Fruit fly (Drosophila melanogaster): Measurements from ENCODE around the gene CG17283.

Gene CG17283

DNA sequence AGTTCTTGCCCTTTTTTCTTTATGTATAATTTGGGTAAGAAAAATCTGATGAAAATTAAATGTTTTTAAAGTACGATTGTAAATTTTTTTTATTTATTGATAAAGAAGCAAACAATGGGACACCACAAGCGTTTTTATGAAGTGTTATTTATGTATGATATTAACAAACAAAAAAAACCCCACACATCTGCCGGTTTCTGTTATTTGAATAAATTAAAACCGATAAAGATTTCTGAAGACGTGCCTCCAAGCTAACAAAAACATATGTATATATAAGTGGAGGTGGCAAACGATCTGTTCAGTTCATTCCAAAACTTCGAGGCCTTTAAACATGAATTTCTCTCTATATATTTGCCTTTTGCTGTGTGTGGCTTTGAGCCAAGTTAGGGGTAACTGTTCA lies 5.9 kb downstream of the CG17283 start, which contains the start of gene CG42822:
TSS of gene CG42822 (plus strand) at position 301 of the 400 bp plus-strand sequence.
- TF ChIP-seq dmrt93B (GFP tag; optimal IDR thresholded peaks at IDR 0.05), result no peak
- TF ChIP-seq N (GFP tag; optimal IDR thresholded peaks at IDR 0.05), result no peak
- TF ChIP-seq Vsx2 (GFP tag; optimal IDR thresholded peaks at IDR 0.05; ENCODE audit: partially characterized antibody), result no peak
- TF ChIP-seq fru (GFP tag; optimal IDR thresholded peaks at IDR 0.05), result no peak
- no peak for TF ChIP-seq psq (GFP tag; optimal IDR thresholded peaks at IDR 0.05)
- no peak for TF ChIP-seq Dif (GFP tag; optimal IDR thresholded peaks at IDR 0.05; ENCODE audit: partially characterized antibody)
- no peak for TF ChIP-seq tai (GFP tag; optimal IDR thresholded peaks at IDR 0.05)
- no peak for TF ChIP-seq lola (GFP tag; optimal IDR thresholded peaks at IDR 0.05)
- TF ChIP-seq Sp1 (GFP tag; optimal IDR thresholded peaks at IDR 0.05), result no peak
- no peak for TF ChIP-seq Dfd (GFP tag; optimal IDR thresholded peaks at IDR 0.05)
- no peak for TF ChIP-seq sage (GFP tag; optimal IDR thresholded peaks at IDR 0.05)
- TF ChIP-seq CrebA (GFP tag; optimal IDR thresholded peaks at IDR 0.05; ENCODE audit: borderline replicate concordance), result no peak
- no peak for TF ChIP-seq Hnf4 (GFP tag; optimal IDR thresholded peaks at IDR 0.05)
- no peak for TF ChIP-seq ey (GFP tag; optimal IDR thresholded peaks at IDR 0.05)

DNA sequence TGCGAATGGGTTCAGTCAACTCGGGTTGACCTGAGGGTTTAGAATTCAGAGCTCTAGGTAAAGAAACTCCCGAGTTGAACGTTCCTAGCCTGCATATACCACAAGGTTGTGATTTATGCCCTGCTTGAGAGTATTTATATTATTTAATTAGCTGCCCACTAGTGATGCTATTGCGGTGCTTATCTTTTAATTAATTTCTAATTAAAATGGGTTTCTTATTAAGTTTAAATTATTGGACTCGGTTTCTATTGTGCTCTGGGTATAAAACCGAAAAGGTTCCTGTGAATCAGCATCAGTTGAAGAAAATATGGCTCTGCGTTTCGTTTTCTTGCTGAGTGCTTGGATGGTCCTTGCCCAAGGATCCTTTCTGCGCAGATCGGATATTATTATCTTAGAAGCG lies 7.8 kb downstream of the CG17283 start, which contains the start of gene CG5866:
TSS of gene CG5866 (plus strand) at position 301 of the 400 bp plus-strand sequence.
- TF ChIP-seq N (GFP tag; optimal IDR thresholded peaks at IDR 0.05) (no peak), tai (GFP tag; optimal IDR thresholded peaks at IDR 0.05) (no peak)

DNA sequence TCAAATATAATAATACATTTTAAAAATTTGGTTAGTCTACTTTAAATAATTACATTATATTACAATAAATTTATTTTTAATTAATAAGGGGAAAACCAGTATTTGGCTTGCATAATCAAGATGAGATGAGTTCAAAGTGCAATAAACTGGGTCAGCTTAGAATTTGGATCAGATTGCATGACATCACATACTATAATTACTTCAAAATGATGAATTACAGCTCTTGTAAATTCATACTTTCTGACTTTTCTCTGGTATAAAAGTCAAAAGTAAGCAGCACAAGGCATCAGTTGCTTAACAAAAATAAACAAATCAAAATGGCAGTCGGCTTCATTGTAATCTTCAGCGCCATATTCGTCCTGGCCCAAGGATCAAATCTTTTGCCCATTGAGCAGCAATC lies 9.5 kb downstream of the CG17283 start, which contains the start of gene CG33333:
TSS of gene CG33333 (plus strand) at position 301 of the 400 bp plus-strand sequence.
- TF ChIP-seq Jra (GFP tag; optimal IDR thresholded peaks at IDR 0.05) (no peak), h (GFP tag; optimal IDR thresholded peaks at IDR 0.05) (no peak), CG32264 (GFP tag; optimal IDR thresholded peaks at IDR 0.05) (no peak), CrebA (GFP tag; optimal IDR thresholded peaks at IDR 0.05; ENCODE audit: borderline replicate concordance) (no peak), CG9705 (GFP tag; optimal IDR thresholded peaks at IDR 0.05) (no peak), foxo (GFP tag; optimal IDR thresholded peaks at IDR 0.05) (no peak)

DNA sequence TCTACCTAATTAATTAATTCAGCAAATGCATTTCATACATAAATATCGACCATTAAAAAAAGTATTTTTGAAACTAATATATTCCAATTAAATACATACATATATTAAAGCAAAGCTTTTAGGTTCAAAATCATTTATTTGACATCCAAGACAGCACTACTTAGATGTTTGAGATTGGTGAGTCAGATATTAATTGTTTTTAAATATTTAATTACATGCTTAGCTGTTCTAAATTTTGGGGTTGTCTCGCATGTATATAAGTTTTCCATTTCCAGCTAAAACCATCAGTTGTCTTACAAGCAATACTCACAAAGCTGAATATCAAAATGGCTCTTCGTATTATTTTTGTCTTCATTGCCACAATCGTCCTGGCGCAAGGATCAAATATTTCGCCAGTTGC lies 10.8 kb downstream of the CG17283 start, which contains the start of gene CG42834:
TSS of gene CG42834 (plus strand) at position 301 of the 400 bp plus-strand sequence.
- no peak for TF ChIP-seq dmrt93B (GFP tag; optimal IDR thresholded peaks at IDR 0.05)
- TF ChIP-seq rgr (GFP tag; optimal IDR thresholded peaks at IDR 0.05), result no peak
- no peak for TF ChIP-seq pan (optimal IDR thresholded peaks at IDR 0.05)
- TF ChIP-seq Dfd (GFP tag; optimal IDR thresholded peaks at IDR 0.05), result no peak
- TF ChIP-seq CrebA (GFP tag; optimal IDR thresholded peaks at IDR 0.05; ENCODE audit: borderline replicate concordance), result no peak
- TF ChIP-seq jim (GFP tag; optimal IDR thresholded peaks at IDR 0.05), result no peak
- TF ChIP-seq sage (GFP tag; optimal IDR thresholded peaks at IDR 0.05), result no peak
- TF ChIP-seq Abd-B (GFP tag; optimal IDR thresholded peaks at IDR 0.05), result no peak
- no peak for TF ChIP-seq brk (GFP tag; optimal IDR thresholded peaks at IDR 0.05)
- no peak for TF ChIP-seq Dif (GFP tag; optimal IDR thresholded peaks at IDR 0.05; ENCODE audit: partially characterized antibody)
- no peak for TF ChIP-seq lola (GFP tag; optimal IDR thresholded peaks at IDR 0.05)
- TF ChIP-seq sv (GFP tag; optimal IDR thresholded peaks at IDR 0.05), result no peak

DNA sequence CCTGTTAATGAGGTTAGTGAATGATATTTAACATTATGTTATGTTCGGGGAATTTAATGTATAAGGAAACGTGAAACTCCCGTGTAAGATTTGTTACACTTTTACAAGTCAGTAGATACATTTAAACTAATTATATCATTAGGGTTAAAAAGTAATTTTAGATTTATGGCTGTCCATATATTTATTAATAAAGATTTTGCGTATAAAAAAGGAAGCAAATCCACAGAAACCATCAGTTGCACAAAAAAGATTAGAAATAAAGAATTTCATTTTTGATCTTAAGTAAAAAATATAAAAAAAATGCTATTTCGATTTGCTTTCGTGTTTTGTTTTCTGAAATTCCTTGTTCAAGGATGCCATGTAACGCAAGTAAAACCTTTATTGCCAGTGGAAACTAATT lies 12.7 kb downstream of the CG17283 start, which contains the start of gene CG42835:
TSS of gene CG42835 (plus strand) at position 301 of the 400 bp plus-strand sequence.
- no peak for TF ChIP-seq Sp1 (GFP tag; optimal IDR thresholded peaks at IDR 0.05)
- TF ChIP-seq sage (GFP tag; optimal IDR thresholded peaks at IDR 0.05), result no peak

DNA sequence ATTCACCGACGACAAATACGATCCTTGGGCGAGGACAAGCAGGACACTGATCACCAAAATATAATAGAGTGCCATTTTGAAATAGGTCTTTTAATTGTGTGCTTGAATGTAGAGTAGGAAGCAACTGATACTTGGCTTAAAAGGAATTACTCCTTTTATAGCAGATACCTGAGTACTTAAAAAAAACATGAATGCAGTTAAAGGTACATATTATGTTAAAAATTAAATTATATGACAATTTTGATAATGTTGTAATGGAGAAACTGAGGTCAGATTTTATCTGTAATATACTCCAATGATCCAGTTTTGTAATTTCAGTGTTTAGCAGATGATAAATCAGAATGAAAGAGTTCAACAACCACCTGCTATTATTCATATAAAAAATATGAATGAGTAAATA lies 14.4 kb downstream of the CG17283 start, which contains the start of gene CG14332:
TSS of gene CG14332 (minus strand) at position 101 of the 400 bp plus-strand sequence.
- no peak for TF ChIP-seq Hr83 (GFP tag; optimal IDR thresholded peaks at IDR 0.05; ENCODE audit: poor library complexity, severe bottlenecking)
- TF ChIP-seq Sp1 (GFP tag; optimal IDR thresholded peaks at IDR 0.05), result no peak
- no peak for TF ChIP-seq GATAd (GFP tag; optimal IDR thresholded peaks at IDR 0.05)
- no peak for TF ChIP-seq rgr (GFP tag; optimal IDR thresholded peaks at IDR 0.05)
- TF ChIP-seq Jra (GFP tag; optimal IDR thresholded peaks at IDR 0.05), result no peak
- no peak for TF ChIP-seq CrebA (GFP tag; optimal IDR thresholded peaks at IDR 0.05; ENCODE audit: borderline replicate concordance)
- TF ChIP-seq HLH106 (tag; optimal IDR thresholded peaks at IDR 0.05), result no peak
- no peak for TF ChIP-seq sv (GFP tag; optimal IDR thresholded peaks at IDR 0.05)
- TF ChIP-seq lola (GFP tag; optimal IDR thresholded peaks at IDR 0.05), result no peak
- TF ChIP-seq CG32264 (GFP tag; optimal IDR thresholded peaks at IDR 0.05), result no peak
- no peak for TF ChIP-seq usp (GFP tag; optimal IDR thresholded peaks at IDR 0.05)
- TF ChIP-seq Dfd (GFP tag; optimal IDR thresholded peaks at IDR 0.05), result no peak
- no peak for TF ChIP-seq dl (GFP tag; optimal IDR thresholded peaks at IDR 0.05; ENCODE audit: insufficient read depth in 1 of 2, partially characterized antibody in 2 of 2)
- no peak for TF ChIP-seq fru (GFP tag; optimal IDR thresholded peaks at IDR 0.05)
- TF ChIP-seq Rel (GFP tag; optimal IDR thresholded peaks at IDR 0.05), result no peak
- no peak for TF ChIP-seq Rel (tag; optimal IDR thresholded peaks at IDR 0.05)
- TF ChIP-seq brk (GFP tag; optimal IDR thresholded peaks at IDR 0.05), result no peak
- TF ChIP-seq foxo (GFP tag; optimal IDR thresholded peaks at IDR 0.05), result no peak
- no peak for TF ChIP-seq ey (GFP tag; optimal IDR thresholded peaks at IDR 0.05)
- no peak for TF ChIP-seq Myc (optimal IDR thresholded peaks at IDR 0.05)
- TF ChIP-seq OdsH (GFP tag; optimal IDR thresholded peaks at IDR 0.05), result no peak
